Worm (Caenorhabditis elegans) whole organism, L1 larva: ENCODE results near the gene D2096.6.

Source experiments
- C16A3.4 ChIP-seq: fragments of 150-350 bp; optimal IDR thresholded peaks from 2 replicates; lab custom pipeline; 2014; ENCODE audit warnings: missing biosample characterization, missing genetic modification characterization
- aha-1 ChIP-seq: fragments of 150-350 bp; optimal IDR thresholded peaks from 2 replicates; lab custom pipeline; 2014; ENCODE audit warnings: missing biosample characterization, missing genetic modification characterization
- aly-2 ChIP-seq: fragments of 150-350 bp; optimal IDR thresholded peaks from 2 replicates; lab custom pipeline; 2014; ENCODE audit warnings: missing biosample characterization, missing genetic modification characterization
- ama-1 ChIP-seq: fragments of 150-350 bp; optimal IDR thresholded peaks from 2 replicates; lab custom pipeline; 2014
- ceh-63 ChIP-seq: fragments of 200-800 bp; sonication (Bioruptor generic); optimal IDR thresholded peaks from 2 replicates; lab custom pipeline; 2018; ENCODE audit warnings: mild to moderate bottlenecking, missing genetic modification characterization, missing compliant biosample characterization
- ceh-82 ChIP-seq, 3 experiments: fragments of 150-350 bp in 1 of 3; sonication (generic microtip) in 2 of 3; optimal IDR thresholded peaks; 2 replicates each; lab custom pipeline; 2014 to 2017; ENCODE audit warnings: missing biosample characterization in 3 of 3, missing genetic modification characterization in 3 of 3
- ceh-88 ChIP-seq: fragments of 200-800 bp; sonication (Bioruptor generic); IDR thresholded peaks from 2 replicates; pipeline ENCODE4 v1.3.6; 2022; ENCODE audit warnings: missing genetic modification characterization, missing compliant biosample characterization
- ceh-90 ChIP-seq: sonication (generic microtip); optimal IDR thresholded peaks from 2 replicates; lab custom pipeline; 2016; ENCODE audit warnings: missing genetic modification characterization, missing compliant biosample characterization
- ces-1 ChIP-seq: fragments of 150-350 bp; optimal IDR thresholded peaks from 2 replicates; lab custom pipeline; 2014; ENCODE audit warnings: missing biosample characterization, missing genetic modification reagents, missing genetic modification characterization
- dsc-1 ChIP-seq: sonication (generic microtip); optimal IDR thresholded peaks from 2 replicates; lab custom pipeline; 2016; ENCODE audit warnings: mild to moderate bottlenecking, missing genetic modification characterization, missing compliant biosample characterization
- egl-27 ChIP-seq, 2 experiments: fragments of 150-350 bp in 1 of 2; sonication (generic microtip); optimal IDR thresholded peaks; 3 replicates each; lab custom pipeline; 2017 to 2018; ENCODE audit warnings: missing biosample characterization in 2 of 2, missing genetic modification characterization in 2 of 2, missing genetic modification reagents in 2 of 2
- elt-3 ChIP-seq, 6 experiments: fragments of 150-350 bp in 1 of 6; sonication (generic microtip); optimal IDR thresholded peaks; 2 replicates each; lab custom pipeline; 2017 to 2018; ENCODE audit warnings: missing biosample characterization in 6 of 6, missing genetic modification characterization in 6 of 6, inconsistent platforms in 1 of 6
- ets-5 ChIP-seq: fragments of 200-800 bp; sonication (Bioruptor generic); IDR thresholded peaks from 2 replicates; pipeline ENCODE4 v1.3.6; 2022; ENCODE audit warnings: missing genetic modification characterization, missing compliant biosample characterization
- fkh-4 ChIP-seq: sonication (generic microtip); optimal IDR thresholded peaks from 2 replicates; lab custom pipeline; 2016; ENCODE audit warnings: missing compliant biosample characterization, missing genetic modification characterization, borderline replicate concordance
- fkh-8 ChIP-seq: sonication (generic microtip); optimal IDR thresholded peaks from 2 replicates; lab custom pipeline; 2016; ENCODE audit warnings: mild to moderate bottlenecking, missing genetic modification characterization, missing compliant biosample characterization
- hlh-17 ChIP-seq: fragments of 200-800 bp; sonication (Bioruptor generic); optimal IDR thresholded peaks from 2 replicates; lab custom pipeline; 2018; ENCODE audit warnings: missing genetic modification characterization, mild to moderate bottlenecking, missing compliant biosample characterization, moderate library complexity, borderline replicate concordance
- hlh-4 ChIP-seq: sonication (generic microtip); optimal IDR thresholded peaks from 2 replicates; lab custom pipeline; 2016; ENCODE audit warnings: mild to moderate bottlenecking, missing genetic modification characterization, missing compliant biosample characterization
- irx-1 ChIP-seq: sonication (generic microtip); optimal IDR thresholded peaks from 2 replicates; lab custom pipeline; 2016; ENCODE audit warnings: missing genetic modification characterization, missing compliant biosample characterization
- jun-1 ChIP-seq: fragments of 150-350 bp; optimal IDR thresholded peaks from 2 replicates; lab custom pipeline; 2014; ENCODE audit warnings: missing biosample characterization, missing genetic modification reagents, missing genetic modification characterization
- lin-15B ChIP-seq: fragments of 150-350 bp; sonication (generic microtip); optimal IDR thresholded peaks from 3 replicates; lab custom pipeline; 2014; ENCODE audit warnings: missing biosample characterization, missing genetic modification characterization
- lin-35 ChIP-seq, 2 experiments: fragments of 150-350 bp; optimal IDR thresholded peaks; 2 replicates each; lab custom pipeline; 2014; ENCODE audit warnings: missing biosample characterization in 2 of 2, missing genetic modification characterization in 2 of 2, missing genetic modification reagents in 2 of 2
- lir-3 ChIP-seq: sonication (generic microtip); optimal IDR thresholded peaks from 2 replicates; lab custom pipeline; 2016; ENCODE audit warnings: mild to moderate bottlenecking, missing genetic modification characterization, moderate library complexity, missing compliant biosample characterization; ENCODE audit not compliant: poor library complexity
- lsy-2 ChIP-seq, 2 experiments: fragments of 150-350 bp; optimal IDR thresholded peaks; 2 replicates each; lab custom pipeline; 2014; ENCODE audit warnings: missing biosample characterization in 2 of 2, missing genetic modification characterization in 2 of 2
- mef-2 ChIP-seq: fragments of 150-350 bp; optimal IDR thresholded peaks from 2 replicates; lab custom pipeline; 2014; ENCODE audit warnings: missing biosample characterization, missing genetic modification characterization
- nhr-12 ChIP-seq: sonication (generic microtip); optimal IDR thresholded peaks from 2 replicates; lab custom pipeline; 2017; ENCODE audit warnings: missing biosample characterization, missing genetic modification characterization
- nhr-19 ChIP-seq: fragments of 200-800 bp; sonication (Bioruptor generic); conservative IDR thresholded peaks from 2 replicates; pipeline ENCODE4 v1.3.6; 2022; ENCODE audit warnings: missing genetic modification characterization, missing compliant biosample characterization
- nhr-20 ChIP-seq: sonication (generic microtip); optimal IDR thresholded peaks from 2 replicates; lab custom pipeline; 2016; ENCODE audit warnings: mild to moderate bottlenecking, missing genetic modification characterization, missing compliant biosample characterization
- nhr-237 ChIP-seq: fragments of 150-350 bp; optimal IDR thresholded peaks from 2 replicates; lab custom pipeline; 2014; ENCODE audit warnings: missing biosample characterization, missing genetic modification characterization
- nhr-76 ChIP-seq: sonication (generic microtip); optimal IDR thresholded peaks from 2 replicates; lab custom pipeline; 2017; ENCODE audit warnings: missing biosample characterization, missing genetic modification characterization
- nhr-77 ChIP-seq: fragments of 150-350 bp; optimal IDR thresholded peaks from 2 replicates; lab custom pipeline; 2014; ENCODE audit warnings: missing biosample characterization, missing genetic modification characterization
- nhr-90 ChIP-seq: sonication (generic microtip); optimal IDR thresholded peaks from 2 replicates; lab custom pipeline; 2016; ENCODE audit warnings: mild to moderate bottlenecking, missing genetic modification characterization, missing compliant biosample characterization; ENCODE audit not compliant: poor library complexity
- pag-3 ChIP-seq: sonication (generic microtip); optimal IDR thresholded peaks from 2 replicates; lab custom pipeline; 2017; ENCODE audit warnings: missing genetic modification characterization, mild to moderate bottlenecking, missing compliant biosample characterization, antibody characterized with exemption, borderline replicate concordance; ENCODE audit not compliant: insufficient read depth
- pax-3 ChIP-seq: fragments of 200-800 bp; sonication (Bioruptor generic); optimal IDR thresholded peaks from 2 replicates; lab custom pipeline; 2018; ENCODE audit warnings: mild to moderate bottlenecking, missing genetic modification characterization, moderate library complexity, missing compliant biosample characterization
- pqm-1 ChIP-seq: sonication (generic microtip); optimal IDR thresholded peaks from 3 replicates; lab custom pipeline; 2017; ENCODE audit warnings: missing biosample characterization, missing genetic modification characterization
- swsn-7 ChIP-seq: sonication (generic microtip); optimal IDR thresholded peaks from 2 replicates; lab custom pipeline; 2016; ENCODE audit warnings: missing genetic modification characterization, missing compliant biosample characterization
- tbx-2 ChIP-seq: sonication (generic microtip); optimal IDR thresholded peaks from 2 replicates; lab custom pipeline; 2016; ENCODE audit warnings: missing genetic modification characterization, missing compliant biosample characterization
- unc-30 ChIP-seq: sonication (generic microtip); optimal IDR thresholded peaks from 2 replicates; lab custom pipeline; 2017; ENCODE audit warnings: missing biosample characterization, missing genetic modification characterization
- unc-98 ChIP-seq: fragments of 200-800 bp; sonication (Bioruptor generic); IDR thresholded peaks from 2 replicates; pipeline ENCODE4 v1.3.6; 2022; ENCODE audit warnings: missing genetic modification characterization, missing compliant biosample characterization
- xbp-1 ChIP-seq: sonication (generic microtip); optimal IDR thresholded peaks from 2 replicates; lab custom pipeline; 2016; ENCODE audit warnings: missing genetic modification characterization, missing compliant biosample characterization
- zag-1 ChIP-seq: fragments of 150-350 bp; optimal IDR thresholded peaks from 2 replicates; lab custom pipeline; 2014; ENCODE audit warnings: missing biosample characterization, missing genetic modification characterization
- zip-4 ChIP-seq: fragments of 200-800 bp; sonication (Bioruptor generic); optimal IDR thresholded peaks from 2 replicates; lab custom pipeline; 2018; ENCODE audit warnings: mild to moderate bottlenecking, missing genetic modification characterization, moderate library complexity, missing compliant biosample characterization
- ztf-11 ChIP-seq, 2 experiments: sonication (generic microtip); optimal IDR thresholded peaks; 2 replicates each; lab custom pipeline; 2016 to 2017; ENCODE audit warnings: missing genetic modification characterization in 2 of 2, missing biosample characterization in 1 of 2, missing compliant biosample characterization in 1 of 2
- ztf-4 ChIP-seq: fragments of 150-350 bp; optimal IDR thresholded peaks from 2 replicates; lab custom pipeline; 2014; ENCODE audit warnings: missing biosample characterization, missing genetic modification characterization

D2096.6 gene

ce11 chrIV:8345518-8345917 lies 23.5 kb downstream of the D2096.6 start, which contains the start of gene F17E9.5:
Gene F17E9.5, plus strand, starts transcription at chrIV:8345818.
- TF ChIP-seq nhr-237 (no peak), aha-1 (tag; lab: Kevin White, UChicago) (no peak), ets-5 (GFP tag; lab: Robert Waterston, UW) (no peak), ztf-11 (tag; optimal IDR thresholded peaks at IDR 0.05; lab: Kevin White, UChicago) (no peak), pax-3 (tag; lab: Kevin White, UChicago) (no peak), hlh-17 (GFP tag; lab: Kevin White, UChicago) (no peak), nhr-20 (tag; lab: Kevin White, UChicago) (no peak), ceh-82 (tag; optimal IDR thresholded peaks at IDR 0.05; lab: Kevin White, UChicago) (no peak), zag-1 (tag; lab: Kevin White, UChicago) (no peak)

DNA sequence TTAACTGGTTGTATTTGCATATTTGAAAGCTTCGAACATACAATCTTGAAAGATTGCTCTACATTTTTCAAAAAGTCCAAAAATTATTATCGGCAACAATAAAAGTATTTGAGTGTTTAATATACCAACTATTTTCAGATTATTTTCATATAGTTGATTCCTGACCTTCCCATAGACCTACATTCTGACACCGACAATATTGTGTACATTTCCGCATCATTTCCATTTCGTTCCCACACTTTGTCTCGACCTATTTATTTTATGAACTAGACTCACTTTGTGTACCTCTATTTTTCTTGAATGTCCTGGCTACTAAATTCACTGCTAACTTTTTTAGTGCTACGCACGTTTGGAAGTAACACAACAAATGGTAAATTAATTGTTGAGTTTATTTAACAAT lies 26.6 kb downstream of the D2096.6 start, which contains the start of gene lgc-5:
lgc-5 (plus strand) TSS at position 301 of the 400 bp plus-strand sequence.
- no peak for TF ChIP-seq swsn-7 (tag; lab: Kevin White, UChicago)
- no peak for TF ChIP-seq mef-2 (tag; lab: Kevin White, UChicago)
- no peak for TF ChIP-seq pag-3 (tag; lab: Kevin White, UChicago)
- TF ChIP-seq pax-3 (tag; lab: Kevin White, UChicago), result no peak
- TF ChIP-seq ceh-88 (GFP tag; lab: Robert Waterston, UW), result no peak
- no peak for TF ChIP-seq nhr-20 (tag; lab: Kevin White, UChicago)
- no peak for TF ChIP-seq ztf-4 (tag; lab: Kevin White, UChicago)
- TF ChIP-seq xbp-1, result no peak
- no peak for TF ChIP-seq irx-1
- TF ChIP-seq jun-1 (tag; lab: Kevin White, UChicago), result no peak
- TF ChIP-seq dsc-1 (tag; lab: Kevin White, UChicago), result no peak
- TF ChIP-seq nhr-77 (tag; lab: Kevin White, UChicago), result no peak
- no peak for TF ChIP-seq fkh-8 (tag; lab: Kevin White, UChicago)
- no peak for TF ChIP-seq ztf-11 (tag; optimal IDR thresholded peaks at IDR 0.05; lab: Kevin White, UChicago)
- TF ChIP-seq nhr-19, result no peak
- TF ChIP-seq C16A3.4 (tag; lab: Kevin White, UChicago), result no peak
- no peak for TF ChIP-seq elt-3 (tag; optimal IDR thresholded peaks at IDR 0.05; lab: Kevin White, UChicago)
- no peak for TF ChIP-seq nhr-12
- no peak for TF ChIP-seq tbx-2 (tag; lab: Kevin White, UChicago)

ce11 chrIV:8339636-8340035 lies 29.4 kb downstream of the D2096.6 start, which contains the start of gene lgc-6:
Gene lgc-6, plus strand, starts transcription at chrIV:8339936.
- no peak for TF ChIP-seq egl-27 (tag; optimal IDR thresholded peaks at IDR 0.05; lab: Kevin White, UChicago)
- no peak for TF ChIP-seq irx-1
- TF ChIP-seq nhr-76 (tag; lab: Kevin White, UChicago), result no peak
- TF ChIP-seq fkh-4 (tag; lab: Kevin White, UChicago), result no peak
- TF ChIP-seq ztf-11 (tag; optimal IDR thresholded peaks at IDR 0.05; lab: Kevin White, UChicago), result no peak
- TF ChIP-seq lir-3 (tag; lab: Kevin White, UChicago), result no peak
- no peak for TF ChIP-seq ceh-88 (GFP tag; lab: Robert Waterston, UW)
- no peak for TF ChIP-seq swsn-7 (tag; lab: Kevin White, UChicago)
- TF ChIP-seq lsy-2 (tag; optimal IDR thresholded peaks at IDR 0.05; lab: Kevin White, UChicago), result no peak

ce11 chrIV:8333988-8334863 lies 34.8 kb downstream of the D2096.6 start, which contains the start of gene his-32:
Gene his-32, plus strand, starts transcription at chrIV:8334305.
- TF ChIP-seq unc-98 (GFP tag; lab: Robert Waterston, UW) (no peak), pqm-1 (no peak), ceh-63 (GFP tag; lab: Kevin White, UChicago) (no peak), nhr-76 (tag; lab: Kevin White, UChicago) (no peak), jun-1 (tag; lab: Kevin White, UChicago) (no peak), nhr-90 (tag; lab: Kevin White, UChicago) (peak; percentile 59), ama-1 (lab: Kevin White, UChicago) (no peak), nhr-237 (no peak), lsy-2 (tag; optimal IDR thresholded peaks at IDR 0.05; lab: Kevin White, UChicago) (peak in 1 of 2 experiments; percentile 71), dsc-1 (tag; lab: Kevin White, UChicago) (no peak), fkh-8 (tag; lab: Kevin White, UChicago) (no peak), aly-2 (tag; lab: Kevin White, UChicago) (no peak), unc-30 (no peak), ceh-90 (tag; lab: Kevin White, UChicago) (no peak), hlh-4 (tag; lab: Kevin White, UChicago) (no peak), zip-4 (GFP tag; lab: Kevin White, UChicago) (no peak), ces-1 (no peak), lin-15B (no peak), lin-35 (GFP tag; optimal IDR thresholded peaks at IDR 0.05; lab: Kevin White, UChicago) (peak in 1 of 2 experiments; percentile 18), irx-1 (no peak)
